Worm (Caenorhabditis elegans): ENCODE measurements around the gene wrt-5.

DNA sequence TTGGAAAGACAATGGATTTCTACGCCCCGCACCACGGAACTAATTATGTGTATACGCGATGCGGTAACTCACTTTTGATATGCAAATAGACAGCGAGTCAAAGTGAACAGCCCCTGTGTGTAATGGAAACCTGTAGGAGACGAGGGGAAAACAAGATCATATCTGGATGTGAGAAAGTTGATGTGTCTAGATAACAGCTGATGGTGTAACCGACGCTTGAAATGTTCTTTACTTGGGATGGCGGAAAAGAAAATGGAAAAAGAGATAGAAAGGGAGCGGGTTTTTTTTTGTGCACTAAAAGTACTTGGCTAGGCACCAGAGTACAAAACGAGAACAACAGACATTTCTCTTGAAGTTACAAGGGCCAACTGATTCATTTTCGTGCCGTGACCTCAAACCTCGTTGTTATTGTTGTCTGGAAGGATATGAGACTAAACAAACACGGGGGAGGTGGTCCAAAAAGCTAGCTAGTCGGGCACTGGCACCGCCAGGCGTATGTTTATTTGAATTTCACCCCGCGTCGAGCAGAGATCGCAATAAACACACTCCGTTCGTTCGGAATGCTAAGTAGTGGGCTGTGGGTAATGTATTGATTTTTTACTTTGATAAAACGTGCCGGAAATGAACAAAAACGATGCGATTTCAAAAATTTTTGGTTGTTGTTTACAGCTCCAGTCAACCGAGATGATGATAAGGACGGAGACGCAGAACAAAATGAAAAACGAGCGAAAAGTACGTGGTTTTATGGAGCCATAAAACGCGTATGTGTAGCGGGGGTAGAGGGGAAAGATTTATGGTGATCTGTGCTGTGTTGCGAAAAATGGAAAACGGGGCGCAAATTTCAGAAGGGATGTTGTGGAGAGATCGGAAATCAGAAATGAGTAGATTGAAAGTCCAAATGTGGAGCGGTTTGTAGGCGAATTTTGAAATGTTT is 29.3 kb downstream of the wrt-5 start:
- TF ChIP-seq ceh-13 (GFP tag; optimal IDR thresholded peaks at IDR 0.05) (no peak), sea-1 (GFP tag; conservative IDR thresholded peaks at IDR 0.05) (no peak), F13C5.2 (tag; optimal IDR thresholded peaks at IDR 0.05) (no peak), hmbx-1 (tag; optimal IDR thresholded peaks at IDR 0.05) (no peak), tra-4 (tag; optimal IDR thresholded peaks at IDR 0.05) (no peak), tbx-37 (GFP tag; conservative IDR thresholded peaks at IDR 0.05) (no peak)
